Fruit fly (Drosophila melanogaster) whole organism, embryonic: ENCODE results near the gene CG31278.

ENCODE experiments used
- Adf1 ChIP-seq: fragments of 200-800 bp; sonication (Bioruptor generic); IDR thresholded peaks from 2 replicates; pipeline ENCODE4 v1.3.6; 2022; ENCODE audit warnings: missing biosample characterization, missing genetic modification characterization
- CG10959 ChIP-seq: fragments of 200-800 bp; sonication (Bioruptor generic); IDR thresholded peaks from 2 replicates; pipeline ENCODE4 v1.3.6; 2022; ENCODE audit warnings: missing biosample characterization, missing genetic modification characterization
- CG12155 ChIP-seq: fragments of 200-800 bp; sonication (Bioruptor generic); optimal IDR thresholded peaks from 3 replicates; lab custom pipeline; 2016; ENCODE audit warnings: missing biosample characterization, missing genetic modification characterization
- CG12219 ChIP-seq: fragments of 200-800 bp; sonication (Bioruptor generic); optimal IDR thresholded peaks from 3 replicates; lab custom pipeline; 2018; ENCODE audit warnings: missing biosample characterization, mild to moderate bottlenecking, missing genetic modification characterization
- CG12391 ChIP-seq: fragments of 200-800 bp; sonication (Bioruptor generic); optimal IDR thresholded peaks from 3 replicates; lab custom pipeline; 2018; ENCODE audit warnings: missing biosample characterization, mild to moderate bottlenecking, missing genetic modification characterization, moderate library complexity
- CG13123 ChIP-seq: fragments of 200-800 bp; sonication (Bioruptor generic); optimal IDR thresholded peaks from 2 replicates; lab custom pipeline; 2016; ENCODE audit warnings: missing biosample characterization, missing genetic modification characterization
- CG14710 ChIP-seq: fragments of 200-800 bp; sonication (Bioruptor generic); optimal IDR thresholded peaks from 3 replicates; lab custom pipeline; 2019; ENCODE audit warnings: missing biosample characterization, mild to moderate bottlenecking, missing genetic modification characterization, moderate library complexity
- CG1647 ChIP-seq: fragments of 200-800 bp; sonication (Bioruptor generic); optimal IDR thresholded peaks from 3 replicates; lab custom pipeline; 2016; ENCODE audit warnings: missing biosample characterization, missing genetic modification characterization
- CG16863 ChIP-seq: fragments of 200-800 bp; sonication (Bioruptor generic); optimal IDR thresholded peaks from 3 replicates; lab custom pipeline; 2016; ENCODE audit warnings: missing biosample characterization, missing genetic modification characterization
- CG17359 ChIP-seq: fragments of 200-800 bp; sonication (Bioruptor generic); optimal IDR thresholded peaks from 3 replicates; lab custom pipeline; 2018; ENCODE audit warnings: missing biosample characterization, mild to moderate bottlenecking, missing genetic modification characterization, moderate library complexity
- CG17829 ChIP-seq: fragments of 200-800 bp; optimal IDR thresholded peaks from 2 replicates; lab custom pipeline; 2019; ENCODE audit warnings: missing biosample characterization, mild to moderate bottlenecking, missing genetic modification characterization, moderate library complexity
- CG30020 ChIP-seq: fragments of 200-800 bp; optimal IDR thresholded peaks from 2 replicates; lab custom pipeline; 2019; ENCODE audit warnings: missing biosample characterization, mild to moderate bottlenecking, missing genetic modification characterization, moderate library complexity
- CG30431 ChIP-seq: fragments of 200-800 bp; sonication (Bioruptor generic); optimal IDR thresholded peaks from 2 replicates; lab custom pipeline; 2017; ENCODE audit warnings: missing biosample characterization, missing genetic modification characterization
- CG31388 ChIP-seq: fragments of 200-800 bp; sonication (Bioruptor generic); optimal IDR thresholded peaks from 2 replicates; lab custom pipeline; 2016; ENCODE audit warnings: missing biosample characterization, missing genetic modification characterization
- CG34422 ChIP-seq: fragments of 200-800 bp; sonication (Bioruptor generic); IDR thresholded peaks from 3 replicates; pipeline ENCODE4 v1.3.6; 2022; ENCODE audit warnings: missing biosample characterization, missing genetic modification characterization
- CG4360 ChIP-seq: fragments of 200-800 bp; sonication (Bioruptor generic); IDR thresholded peaks from 2 replicates; pipeline ENCODE4 v1.3.6; 2022; ENCODE audit warnings: missing biosample characterization, missing genetic modification characterization
- CG4424 ChIP-seq: fragments of 200-800 bp; sonication (Bioruptor generic); optimal IDR thresholded peaks from 3 replicates; lab custom pipeline; 2016; ENCODE audit warnings: missing biosample characterization, missing genetic modification characterization
- CG7271 ChIP-seq: fragments of 200-800 bp; sonication (Bioruptor generic); optimal IDR thresholded peaks from 2 replicates; lab custom pipeline; 2018; ENCODE audit warnings: missing biosample characterization, mild to moderate bottlenecking, missing genetic modification characterization, moderate library complexity
- CG7357 ChIP-seq: fragments of 200-800 bp; sonication (Bioruptor generic); IDR thresholded peaks from 3 replicates; pipeline ENCODE4 v1.3.6; 2022; ENCODE audit warnings: missing biosample characterization, missing genetic modification characterization
- CG9876 ChIP-seq: fragments of 200-800 bp; sonication (Bioruptor generic); optimal IDR thresholded peaks from 2 replicates; lab custom pipeline; 2016; ENCODE audit warnings: missing biosample characterization, missing genetic modification characterization
- D19A ChIP-seq: fragments of 200-800 bp; optimal IDR thresholded peaks from 3 replicates; lab custom pipeline; 2019; ENCODE audit warnings: missing biosample characterization, mild to moderate bottlenecking, missing genetic modification characterization, moderate library complexity
- Dip3 ChIP-seq: fragments of 200-800 bp; sonication (Bioruptor generic); optimal IDR thresholded peaks from 3 replicates; lab custom pipeline; 2016; ENCODE audit warnings: missing biosample characterization, missing genetic modification characterization
- E2f1 ChIP-seq: fragments of 200-800 bp; sonication (Bioruptor generic); IDR thresholded peaks from 2 replicates; pipeline ENCODE4 v1.3.6; 2022; ENCODE audit warnings: missing biosample characterization, missing genetic modification characterization
- E2f2 ChIP-seq: fragments of 200-800 bp; sonication (Bioruptor generic); IDR thresholded peaks from 2 replicates; pipeline ENCODE4 v1.3.6; 2022; ENCODE audit warnings: missing biosample characterization, missing genetic modification characterization
- ERR ChIP-seq: fragments of 200-800 bp; sonication (Bioruptor generic); optimal IDR thresholded peaks from 2 replicates; lab custom pipeline; 2016; ENCODE audit warnings: missing biosample characterization, missing genetic modification characterization
- Ets65A ChIP-seq: fragments of 200-800 bp; sonication (Bioruptor generic); peaks from one replicate; lab custom pipeline; 2016; ENCODE audit warnings: missing biosample characterization, missing genetic modification characterization
- HLH4C ChIP-seq: fragments of 200-800 bp; sonication (Bioruptor generic); IDR thresholded peaks from 3 replicates; pipeline ENCODE4 v1.3.6; 2022; ENCODE audit warnings: missing biosample characterization, missing genetic modification characterization; ENCODE audit not compliant: partially characterized antibody
- HLH54F ChIP-seq: fragments of 200-800 bp; sonication (Bioruptor generic); optimal IDR thresholded peaks from 3 replicates; lab custom pipeline; 2016; ENCODE audit warnings: missing biosample characterization, missing genetic modification characterization
- Mad ChIP-seq: fragments of 200-800 bp; sonication (Bioruptor generic); optimal IDR thresholded peaks from 2 replicates; lab custom pipeline; 2016; ENCODE audit warnings: missing biosample characterization, missing genetic modification characterization
- Spps ChIP-seq: fragments of 200-800 bp; sonication (Bioruptor generic); optimal IDR thresholded peaks from 2 replicates; lab custom pipeline; 2018; ENCODE audit warnings: missing biosample characterization, mild to moderate bottlenecking, missing genetic modification characterization
- Tbp ChIP-seq: fragments of >200 bp; optimal IDR thresholded peaks from 2 replicates; lab custom pipeline; 2018; ENCODE audit warnings: missing biosample characterization, missing genetic modification characterization
- Xbp1 ChIP-seq: fragments of 200-800 bp; sonication (Bioruptor generic); optimal IDR thresholded peaks from 3 replicates; lab custom pipeline; 2016; ENCODE audit warnings: missing biosample characterization, mild to moderate bottlenecking, missing genetic modification characterization
- ab ChIP-seq: fragments of 200-800 bp; sonication (Bioruptor generic); optimal IDR thresholded peaks from 2 replicates; lab custom pipeline; 2016; ENCODE audit warnings: missing biosample characterization, missing genetic modification characterization
- abd-A ChIP-seq: fragments of 200-800 bp; sonication (Bioruptor generic); optimal IDR thresholded peaks from 3 replicates; lab custom pipeline; 2019; ENCODE audit warnings: missing biosample characterization, mild to moderate bottlenecking, missing genetic modification characterization, moderate library complexity
- ci ChIP-seq: fragments of 200-800 bp; sonication (Bioruptor generic); IDR thresholded peaks from 3 replicates; pipeline ENCODE4 v1.3.6; 2022; ENCODE audit warnings: missing biosample characterization, missing genetic modification characterization
- croc ChIP-seq: fragments of 200-800 bp; sonication (Bioruptor generic); conservative IDR thresholded peaks from 3 replicates; pipeline ENCODE4 v1.3.6; 2022; ENCODE audit warnings: missing biosample characterization, missing genetic modification characterization
- dmrt11E ChIP-seq: fragments of 200-800 bp; sonication (Bioruptor generic); optimal IDR thresholded peaks from 3 replicates; lab custom pipeline; 2018; ENCODE audit warnings: missing biosample characterization, mild to moderate bottlenecking, missing genetic modification characterization, moderate library complexity
- dysf ChIP-seq: fragments of 200-800 bp; sonication (Bioruptor generic); IDR thresholded peaks from 3 replicates; pipeline ENCODE4 v1.3.6; 2022; ENCODE audit warnings: missing biosample characterization, missing genetic modification characterization
- gem ChIP-seq: fragments of 200-800 bp; sonication (Bioruptor generic); optimal IDR thresholded peaks from 2 replicates; lab custom pipeline; 2019; ENCODE audit warnings: missing biosample characterization, mild to moderate bottlenecking, missing genetic modification characterization, moderate library complexity
- hth ChIP-seq: fragments of >200 bp; optimal IDR thresholded peaks from 2 replicates; lab custom pipeline; 2017; ENCODE audit warnings: inconsistent platforms
- knrl ChIP-seq: fragments of 200-800 bp; sonication (Bioruptor generic); IDR thresholded peaks from 3 replicates; pipeline ENCODE4 v1.3.6; 2022; ENCODE audit warnings: missing biosample characterization, missing genetic modification characterization; ENCODE audit not compliant: partially characterized antibody
- lbe ChIP-seq: fragments of 200-800 bp; sonication (Bioruptor generic); optimal IDR thresholded peaks from 2 replicates; lab custom pipeline; 2016; ENCODE audit warnings: missing biosample characterization, mild to moderate bottlenecking, missing genetic modification characterization
- nmo ChIP-seq: fragments of 200-800 bp; sonication (Bioruptor generic); optimal IDR thresholded peaks from 2 replicates; lab custom pipeline; 2018; ENCODE audit warnings: missing biosample characterization, mild to moderate bottlenecking, missing genetic modification characterization, moderate library complexity
- nom ChIP-seq: fragments of 200-800 bp; sonication (Bioruptor generic); optimal IDR thresholded peaks from 2 replicates; lab custom pipeline; 2017; ENCODE audit warnings: missing biosample characterization, missing genetic modification characterization, mild to moderate bottlenecking, moderate library complexity, missing genetic modification reagents
- row ChIP-seq: fragments of 200-800 bp; sonication (Bioruptor generic); IDR thresholded peaks from 3 replicates; pipeline ENCODE4 v1.3.6; 2022; ENCODE audit warnings: missing biosample characterization, missing genetic modification characterization
- run ChIP-seq: fragments of 200-800 bp; sonication (Bioruptor generic); optimal IDR thresholded peaks from 3 replicates; lab custom pipeline; 2018; ENCODE audit warnings: missing biosample characterization, mild to moderate bottlenecking, missing genetic modification characterization
- scrt ChIP-seq: fragments of 200-800 bp; sonication (Bioruptor generic); optimal IDR thresholded peaks from 2 replicates; lab custom pipeline; 2018; ENCODE audit warnings: missing biosample characterization, mild to moderate bottlenecking, missing genetic modification characterization, moderate library complexity
- toy ChIP-seq: fragments of 200-800 bp; sonication (Bioruptor generic); IDR thresholded peaks from 2 replicates; pipeline ENCODE4 v1.3.6; 2022; ENCODE audit warnings: missing biosample characterization, missing genetic modification characterization
- unpg ChIP-seq: fragments of 200-800 bp; sonication (Bioruptor generic); optimal IDR thresholded peaks from 3 replicates; lab custom pipeline; 2018; ENCODE audit warnings: missing biosample characterization, mild to moderate bottlenecking, missing genetic modification characterization, moderate library complexity
- zen ChIP-seq: fragments of 200-800 bp; sonication (Bioruptor generic); optimal IDR thresholded peaks from 3 replicates; lab custom pipeline; 2018; ENCODE audit warnings: missing biosample characterization, mild to moderate bottlenecking, missing genetic modification characterization, moderate library complexity
- zf30C ChIP-seq: fragments of 200-800 bp; sonication (Bioruptor generic); optimal IDR thresholded peaks from 3 replicates; lab custom pipeline; 2018; ENCODE audit warnings: missing biosample characterization, mild to moderate bottlenecking, missing genetic modification characterization

CG31278 gene

dm6 chr3R:10664942-10665341, 43.2 kb downstream of the CG31278 start (continued):
- TF ChIP-seq nmo (GFP tag; lab: Kevin White, UChicago) (peak; percentile 29), CG16863 (peak; percentile 48)
- TF ChIP-seq, all 482 proteins: peak for 269

- no peak for TF ChIP-seq Xbp1 (GFP tag; lab: Kevin White, UChicago)
- TF ChIP-seq CG17829 (tag; lab: Kevin White, UChicago) = no peak
- TF ChIP-seq CG7271 (tag; lab: Kevin White, UChicago) = no peak
- no peak for TF ChIP-seq hth (lab: Kevin White, UChicago)
- no peak for TF ChIP-seq ci
- peak; percentile 42 for TF ChIP-seq gem (tag; lab: Kevin White, UChicago)
- no peak for TF ChIP-seq CG12219 (GFP tag; lab: Kevin White, UChicago)
- TF ChIP-seq toy (GFP tag; lab: Robert Waterston, UW) = no peak
- TF ChIP-seq CG1647 = no peak
- TF ChIP-seq E2f1 (GFP tag; lab: Robert Waterston, UW) = no peak
- TF ChIP-seq lbe (GFP tag; lab: Kevin White, UChicago) = peak; percentile 34
- TF ChIP-seq zen (tag; lab: Kevin White, UChicago) = peak; percentile 11
- no peak for TF ChIP-seq CG13123
- no peak for TF ChIP-seq Mad
- TF ChIP-seq dmrt11E (tag; lab: Kevin White, UChicago) = peak; percentile 60
- peak; percentile 44 for TF ChIP-seq CG4424 (GFP tag; lab: Kevin White, UChicago)
- TF ChIP-seq CG10959 = no peak
- no peak for TF ChIP-seq run (tag; lab: Kevin White, UChicago)
- TF ChIP-seq ab (GFP tag; lab: Kevin White, UChicago) = no peak
- no peak for TF ChIP-seq Adf1 (GFP tag; lab: Robert Waterston, UW)
- peak; percentile 34 for TF ChIP-seq zf30C (GFP tag; lab: Kevin White, UChicago)
- TF ChIP-seq E2f2 (GFP tag; lab: Robert Waterston, UW) = no peak
- no peak for TF ChIP-seq abd-A (tag; lab: Kevin White, UChicago)
- no peak for TF ChIP-seq CG30020 (tag; lab: Kevin White, UChicago)
- TF ChIP-seq scrt (GFP tag; lab: Kevin White, UChicago) = no peak
- no peak for TF ChIP-seq D19A (tag; lab: Kevin White, UChicago)
- peak; percentile 3 for TF ChIP-seq unpg (GFP tag; lab: Kevin White, UChicago)
- no peak for TF ChIP-seq CG9876 (GFP tag; lab: Kevin White, UChicago)
- TF ChIP-seq Tbp (GFP tag; lab: Kevin White, UChicago) = no peak
- TF ChIP-seq nom (GFP tag; lab: Kevin White, UChicago) = peak; percentile 23
- TF ChIP-seq CG17359 = no peak
- TF ChIP-seq Spps (tag; lab: Kevin White, UChicago) = peak; percentile 7
- TF ChIP-seq Ets65A (GFP tag; lab: Kevin White, UChicago) = no peak
- no peak for TF ChIP-seq knrl (GFP tag; lab: Robert Waterston, UW)
- no peak for TF ChIP-seq ERR (GFP tag; lab: Kevin White, UChicago)
- no peak for TF ChIP-seq CG12155
- TF ChIP-seq CG4360 (GFP tag; lab: Robert Waterston, UW) = no peak
- no peak for TF ChIP-seq dysf
- TF ChIP-seq CG34422 (GFP tag; lab: Robert Waterston, UW) = no peak
- TF ChIP-seq CG30431 (GFP tag; lab: Kevin White, UChicago) = peak; percentile 24
- peak; percentile 5 for TF ChIP-seq CG12391 (tag; lab: Kevin White, UChicago)
- no peak for TF ChIP-seq Dip3 (GFP tag; lab: Kevin White, UChicago)
- no peak for TF ChIP-seq HLH54F (GFP tag; lab: Kevin White, UChicago)
- no peak for TF ChIP-seq croc
- no peak for TF ChIP-seq CG31388 (GFP tag; lab: Kevin White, UChicago)
- peak; percentile 10 for TF ChIP-seq CG14710 (tag; lab: Kevin White, UChicago)
- TF ChIP-seq CG7357 (GFP tag; lab: Robert Waterston, UW) = no peak
- no peak for TF ChIP-seq HLH4C
- TF ChIP-seq row = 0 out of 3 replicates have a peak, but pooled peaks have one; percentile 20
Observed at dm6 chr3R:10661098-10661497, 47.0 kb downstream of the CG31278 start.
